Worm (Caenorhabditis elegans) whole organism, young adult: ENCODE measurements around the gene npr-31.
A peak's percentile ranks its signal among the peaks of the same experiment; 100 is the strongest.

Experiments
- B0019.2 ChIP-seq: fragments of 200-800 bp; sonication (Bioruptor generic); conservative IDR thresholded peaks from 2 replicates; pipeline ENCODE4 v1.3.6; 2022; ENCODE audit warnings: missing genetic modification reagents, missing genetic modification characterization, missing compliant biosample characterization
- F22D6.2 ChIP-seq: sonication (generic microtip); optimal IDR thresholded peaks from 2 replicates; lab custom pipeline; 2016; ENCODE audit warnings: mild to moderate bottlenecking, missing genetic modification characterization, missing compliant biosample characterization
- F37B4.10 ChIP-seq: fragments of 200-800 bp; sonication (Bioruptor generic); IDR thresholded peaks from 2 replicates; pipeline ENCODE4 v1.3.6; 2022; ENCODE audit warnings: missing genetic modification characterization, missing compliant biosample characterization
- F52B5.7 ChIP-seq: sonication (generic microtip); optimal IDR thresholded peaks from 2 replicates; lab custom pipeline; 2016; ENCODE audit warnings: mild to moderate bottlenecking, missing genetic modification characterization, missing compliant biosample characterization
- F55B11.4 ChIP-seq: sonication (generic microtip); optimal IDR thresholded peaks from 2 replicates; lab custom pipeline; 2016; ENCODE audit warnings: missing compliant biosample characterization, missing genetic modification characterization, borderline replicate concordance; ENCODE audit not compliant: insufficient read depth
- K11D2.4 ChIP-seq: fragments of 200-800 bp; sonication (Bioruptor generic); IDR thresholded peaks from 2 replicates; pipeline ENCODE4 v1.3.6; 2022; ENCODE audit warnings: missing genetic modification reagents, missing genetic modification characterization, missing compliant biosample characterization
- Y67H2A.10 ChIP-seq: fragments of 200-800 bp; sonication (Bioruptor generic); conservative IDR thresholded peaks from 2 replicates; pipeline ENCODE4 v1.3.6; 2022; ENCODE audit warnings: missing genetic modification reagents, missing genetic modification characterization, missing compliant biosample characterization
- Y95B8A.8 ChIP-seq: fragments of 200-800 bp; sonication (Bioruptor generic); IDR thresholded peaks from 2 replicates; pipeline ENCODE4 v1.3.6; 2022; ENCODE audit warnings: missing genetic modification reagents, missing genetic modification characterization, missing compliant biosample characterization
- akir-1 ChIP-seq: fragments of 200-800 bp; sonication (Bioruptor generic); optimal IDR thresholded peaks from 2 replicates; lab custom pipeline; 2018; ENCODE audit warnings: mild to moderate bottlenecking, missing genetic modification characterization, moderate library complexity, missing compliant biosample characterization
- ama-1 ChIP-seq, 3 experiments: fragments of 150-350 bp in 1 of 3; sonication (generic microtip) in 2 of 3; optimal IDR thresholded peaks; 2 replicates each; lab custom pipeline; 2014 to 2018; ENCODE audit warnings: missing biosample characterization in 2 of 3, missing genetic modification characterization in 2 of 3, missing genetic modification reagents in 2 of 3
- athp-1 ChIP-seq: sonication (generic microtip); optimal IDR thresholded peaks from 2 replicates; lab custom pipeline; 2017; ENCODE audit warnings: mild to moderate bottlenecking, missing genetic modification characterization, missing compliant biosample characterization
- ccch-3 ChIP-seq: fragments of 200-800 bp; sonication (Bioruptor generic); optimal IDR thresholded peaks from 2 replicates; lab custom pipeline; 2018; ENCODE audit warnings: mild to moderate bottlenecking, missing genetic modification characterization, missing compliant biosample characterization
- ceh-100 ChIP-seq: fragments of 200-800 bp; sonication (Bioruptor generic); IDR thresholded peaks from 2 replicates; pipeline ENCODE4 v1.3.6; 2022; ENCODE audit warnings: missing genetic modification reagents, missing genetic modification characterization, missing compliant biosample characterization
- ceh-27 ChIP-seq: fragments of 200-800 bp; sonication (Bioruptor generic); optimal IDR thresholded peaks from 2 replicates; lab custom pipeline; 2018; ENCODE audit warnings: mild to moderate bottlenecking, missing genetic modification characterization, moderate library complexity, missing compliant biosample characterization
- ceh-79 ChIP-seq: sonication (generic microtip); optimal IDR thresholded peaks from 2 replicates; lab custom pipeline; 2017; ENCODE audit warnings: mild to moderate bottlenecking, missing genetic modification characterization, missing compliant biosample characterization
- efl-1 ChIP-seq: fragments of 150-350 bp; optimal IDR thresholded peaks from 2 replicates; lab custom pipeline; 2014; ENCODE audit warnings: missing biosample characterization, missing genetic modification reagents, missing genetic modification characterization
- ekl-4 ChIP-seq: fragments of 200-800 bp; sonication (Bioruptor generic); IDR thresholded peaks from 2 replicates; pipeline ENCODE4 v1.3.6; 2022; ENCODE audit warnings: missing genetic modification reagents, missing genetic modification characterization, missing compliant biosample characterization
- ets-4 ChIP-seq: fragments of 200-800 bp; sonication (Bioruptor generic); optimal IDR thresholded peaks from 2 replicates; lab custom pipeline; 2018; ENCODE audit warnings: mild to moderate bottlenecking, missing genetic modification characterization, missing compliant biosample characterization
- hlh-26 ChIP-seq: fragments of 200-800 bp; sonication (Bioruptor generic); conservative IDR thresholded peaks from 2 replicates; pipeline ENCODE4 v1.3.6; 2022; ENCODE audit warnings: missing genetic modification reagents, missing genetic modification characterization, missing compliant biosample characterization
- hmg-1.2 ChIP-seq: fragments of 200-800 bp; sonication (Bioruptor generic); IDR thresholded peaks from 2 replicates; pipeline ENCODE4 v1.3.6; 2022; ENCODE audit warnings: missing genetic modification reagents, missing genetic modification characterization, missing compliant biosample characterization
- hsf-1 ChIP-seq: fragments of 200-800 bp; sonication (Bioruptor generic); IDR thresholded peaks from 2 replicates; pipeline ENCODE4 v1.3.6; 2022; ENCODE audit warnings: missing genetic modification reagents, missing genetic modification characterization, missing compliant biosample characterization
- lin-26 ChIP-seq: fragments of 200-800 bp; sonication (Bioruptor generic); IDR thresholded peaks from 2 replicates; pipeline ENCODE4 v1.3.6; 2022; ENCODE audit warnings: missing genetic modification reagents, missing genetic modification characterization, missing compliant biosample characterization
- madf-10 ChIP-seq: sonication (generic microtip); optimal IDR thresholded peaks from 2 replicates; lab custom pipeline; 2016; ENCODE audit warnings: mild to moderate bottlenecking, missing genetic modification characterization, missing compliant biosample characterization
- madf-6 ChIP-seq: fragments of 200-800 bp; sonication (Bioruptor generic); IDR thresholded peaks from 2 replicates; pipeline ENCODE4 v1.3.6; 2022; ENCODE audit warnings: missing genetic modification reagents, missing genetic modification characterization, missing compliant biosample characterization
- madf-8 ChIP-seq: fragments of 200-800 bp; sonication (Bioruptor generic); conservative IDR thresholded peaks from 2 replicates; pipeline ENCODE4 v1.3.6; 2022; ENCODE audit warnings: missing genetic modification reagents, missing genetic modification characterization, missing compliant biosample characterization
- mcd-1 ChIP-seq: fragments of 200-800 bp; sonication (Bioruptor generic); IDR thresholded peaks from 2 replicates; pipeline ENCODE4 v1.3.6; 2022; ENCODE audit warnings: missing genetic modification reagents, missing genetic modification characterization, missing compliant biosample characterization
- mel-28 ChIP-seq: sonication (generic microtip); optimal IDR thresholded peaks from 2 replicates; lab custom pipeline; 2016; ENCODE audit warnings: borderline replicate concordance, mild to moderate bottlenecking, missing genetic modification characterization, missing compliant biosample characterization
- nfya-2 ChIP-seq: fragments of 200-800 bp; sonication (Bioruptor generic); IDR thresholded peaks from 2 replicates; pipeline ENCODE4 v1.3.6; 2022; ENCODE audit warnings: missing genetic modification reagents, missing genetic modification characterization, missing compliant biosample characterization
- nfyb-1 ChIP-seq: fragments of 200-800 bp; sonication (Bioruptor generic); IDR thresholded peaks from 2 replicates; pipeline ENCODE4 v1.3.6; 2022; ENCODE audit warnings: missing genetic modification reagents, missing genetic modification characterization, missing compliant biosample characterization
- nhr-179 ChIP-seq: sonication (generic microtip); optimal IDR thresholded peaks from 2 replicates; lab custom pipeline; 2016; ENCODE audit warnings: mild to moderate bottlenecking, missing genetic modification characterization, missing compliant biosample characterization
- nhr-27 ChIP-seq: fragments of 200-800 bp; sonication (Bioruptor generic); optimal IDR thresholded peaks from 2 replicates; lab custom pipeline; 2018; ENCODE audit warnings: mild to moderate bottlenecking, missing genetic modification characterization, moderate library complexity, missing compliant biosample characterization
- nhr-90 ChIP-seq: sonication (generic microtip); optimal IDR thresholded peaks from 2 replicates; lab custom pipeline; 2016; ENCODE audit warnings: missing genotype, mild to moderate bottlenecking, missing genetic modification characterization, missing compliant biosample characterization
- pbrm-1 ChIP-seq: fragments of 200-800 bp; sonication (Bioruptor generic); IDR thresholded peaks from 2 replicates; pipeline ENCODE4 v1.3.6; 2022; ENCODE audit warnings: missing genetic modification reagents, missing genetic modification characterization, missing compliant biosample characterization
- pha-4 ChIP-seq: fragments of 150-350 bp; sonication (generic microtip); optimal IDR thresholded peaks from 2 replicates; lab custom pipeline; 2014; ENCODE audit warnings: missing biosample characterization, missing genetic modification reagents, missing genetic modification characterization
- rcor-1 ChIP-seq: fragments of 200-800 bp; sonication (Bioruptor generic); IDR thresholded peaks from 2 replicates; pipeline ENCODE4 v1.3.6; 2022; ENCODE audit warnings: missing genetic modification reagents, missing genetic modification characterization, missing compliant biosample characterization
- rpc-1 ChIP-seq, 2 experiments: fragments of 150-350 bp in 1 of 2; sonication (generic microtip) in 1 of 2; optimal IDR thresholded peaks; 2 replicates each; lab custom pipeline; 2014 to 2018; ENCODE audit warnings: missing biosample characterization in 1 of 2, missing genetic modification characterization in 1 of 2, missing genetic modification reagents in 1 of 2, missing genotype in 1 of 2
- sdz-38 ChIP-seq: sonication (generic microtip); optimal IDR thresholded peaks from 2 replicates; lab custom pipeline; 2016; ENCODE audit warnings: missing genotype, missing genetic modification characterization, missing compliant biosample characterization
- snpc-4 ChIP-seq, 5 experiments: fragments of 150-350 bp in 1 of 5; sonication (generic microtip) in 4 of 5; optimal IDR thresholded peaks; 2 replicates each; lab custom pipeline; 2014 to 2018; ENCODE audit warnings: missing genetic modification characterization in 5 of 5, missing biosample characterization in 3 of 5, antibody characterized with exemption in 2 of 5, mild to moderate bottlenecking in 2 of 5, missing compliant biosample characterization in 2 of 5, missing genotype in 2 of 5, moderate library complexity in 2 of 5, missing genetic modification reagents in 1 of 5
- tlf-1 ChIP-seq: fragments of 200-800 bp; sonication (Bioruptor generic); optimal IDR thresholded peaks from 2 replicates; lab custom pipeline; 2018; ENCODE audit warnings: mild to moderate bottlenecking, missing genetic modification characterization, missing compliant biosample characterization
- xnd-1 ChIP-seq: sonication (generic microtip); optimal IDR thresholded peaks from 2 replicates; lab custom pipeline; 2016; ENCODE audit warnings: missing genotype, missing genetic modification reagents, missing genetic modification characterization, missing compliant biosample characterization
- ztf-18 ChIP-seq: sonication (generic microtip); optimal IDR thresholded peaks from 2 replicates; lab custom pipeline; 2016; ENCODE audit warnings: missing genotype, mild to moderate bottlenecking, missing genetic modification characterization, missing compliant biosample characterization
- ztf-25 ChIP-seq: fragments of 200-800 bp; sonication (Bioruptor generic); IDR thresholded peaks from 2 replicates; pipeline ENCODE4 v1.3.6; 2022; ENCODE audit warnings: missing genetic modification reagents, missing genetic modification characterization, missing compliant biosample characterization

The npr-31 gene

DNA sequence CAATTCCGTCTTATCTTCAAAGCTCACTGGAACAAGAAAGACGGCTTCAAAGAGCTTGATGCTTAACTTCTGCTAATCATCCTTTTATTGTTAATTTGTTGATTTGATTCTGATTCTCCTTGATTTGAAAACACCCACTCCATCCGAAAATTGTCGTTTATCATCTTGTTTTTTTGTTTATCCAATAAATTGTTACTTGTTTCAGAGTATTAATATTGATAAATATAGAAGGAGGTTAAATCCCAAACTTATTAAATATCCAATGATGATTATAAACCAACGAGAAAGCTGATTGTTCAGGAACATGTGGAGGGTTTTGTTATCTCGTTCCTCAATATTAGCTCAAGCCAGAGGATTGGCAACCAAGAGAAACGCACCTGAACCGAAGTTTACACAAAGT lies 31.6 kb upstream of the npr-31 start, which contains the start of gene F10E7.6 (continued):
- TF ChIP-seq ekl-4 (GFP tag; lab: Robert Waterston, UW) (no peak), rcor-1 (GFP tag; lab: Robert Waterston, UW) (no peak), K11D2.4 (no peak)

DNA sequence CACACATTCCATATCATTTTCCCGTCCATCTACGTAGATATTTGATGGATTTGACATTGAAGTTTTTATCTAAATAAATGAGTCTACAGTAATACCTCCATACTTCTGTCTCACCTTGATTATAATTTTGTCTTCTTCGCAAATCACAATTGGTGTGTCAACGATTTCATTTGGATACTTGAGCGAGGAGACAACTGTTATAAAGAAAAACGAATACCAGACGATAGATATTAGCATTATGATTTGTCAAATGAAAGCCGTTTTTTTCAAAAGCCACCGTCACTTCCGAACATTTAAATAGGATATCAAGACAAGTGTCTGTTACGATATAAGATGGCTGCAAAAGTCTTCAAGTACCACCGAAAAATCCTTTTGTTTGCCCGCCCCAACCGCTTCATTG lies 28.8 kb upstream of the npr-31 start, which contains the start of gene cutl-5:
TSS of gene cutl-5 (minus strand) at position 269 of the 400 bp plus-strand sequence.
- no peak for TF ChIP-seq ekl-4 (GFP tag; lab: Robert Waterston, UW)
- no peak for TF ChIP-seq Y95B8A.8
- no peak for TF ChIP-seq ccch-3
- TF ChIP-seq sdz-38 (tag; lab: Kevin White, UChicago): no peak
- no peak for TF ChIP-seq B0019.2 (GFP tag; lab: Robert Waterston, UW)
- no peak for TF ChIP-seq madf-6 (GFP tag; lab: Robert Waterston, UW)
- no peak for TF ChIP-seq nhr-179 (tag; lab: Kevin White, UChicago)
- TF ChIP-seq ztf-25 (GFP tag; lab: Robert Waterston, UW): no peak
- TF ChIP-seq rpc-1 (optimal IDR thresholded peaks at IDR 0.05; lab: Kevin White, UChicago): no peak
- no peak for TF ChIP-seq rpc-1 (tag; optimal IDR thresholded peaks at IDR 0.05; lab: Kevin White, UChicago)

DNA sequence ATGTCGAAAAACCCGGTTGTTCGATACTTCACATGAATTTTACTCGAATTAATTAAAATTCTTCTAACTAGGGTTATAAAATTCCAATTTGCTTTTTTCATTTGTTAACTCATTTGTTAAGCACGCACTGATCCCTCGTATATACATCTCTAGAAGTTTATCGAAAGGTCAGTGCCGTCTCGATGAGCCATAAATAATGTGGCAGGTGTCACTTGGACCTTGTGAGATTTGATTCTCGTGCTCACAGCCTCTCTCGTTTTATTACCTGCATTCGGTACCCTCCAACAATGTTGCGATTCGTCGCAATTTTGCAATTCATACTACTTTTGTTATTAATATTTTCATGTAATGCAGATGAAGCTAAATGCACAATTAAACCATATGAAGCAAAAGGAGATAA lies 28.1 kb upstream of the npr-31 start, which contains the start of gene spon-1:
TSS of gene spon-1 (plus strand) at position 208 of the 400 bp plus-strand sequence.
- TF ChIP-seq F22D6.2 (tag; lab: Kevin White, UChicago): no peak
- TF ChIP-seq tlf-1 (GFP tag; lab: Kevin White, UChicago): no peak
- no peak for TF ChIP-seq ceh-27
- TF ChIP-seq Y67H2A.10: no peak
- TF ChIP-seq K11D2.4: no peak
- TF ChIP-seq F52B5.7 (tag; lab: Kevin White, UChicago): no peak
- TF ChIP-seq F55B11.4: no peak
- TF ChIP-seq hsf-1 (GFP tag; lab: Robert Waterston, UW): no peak
- TF ChIP-seq ceh-79 (tag; lab: Kevin White, UChicago): no peak
- no peak for TF ChIP-seq madf-10 (tag; lab: Kevin White, UChicago)

DNA sequence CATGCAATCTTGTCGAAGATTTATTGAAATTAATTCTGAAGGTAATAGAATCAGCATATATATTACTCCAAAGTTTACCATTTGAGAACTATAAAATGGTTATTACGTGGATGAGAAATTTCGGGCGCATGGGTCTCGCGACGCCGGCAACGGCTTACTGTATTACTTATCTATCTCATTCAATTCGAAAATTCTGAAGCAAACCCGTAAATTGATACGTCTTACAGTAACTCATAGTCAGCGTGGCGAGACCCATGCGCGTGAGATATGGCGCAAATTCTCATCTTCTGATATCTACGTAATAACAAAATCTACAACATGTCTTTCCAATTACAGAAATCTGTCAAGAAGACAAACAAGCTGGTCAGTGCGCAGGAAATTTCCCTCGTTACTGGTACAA lies 24.9 kb upstream of the npr-31 start:
- TF ChIP-seq F37B4.10 (GFP tag; lab: Robert Waterston, UW) (no peak), pbrm-1 (GFP tag; lab: Robert Waterston, UW) (no peak), madf-10 (tag; lab: Kevin White, UChicago) (no peak), athp-1 (tag; lab: Kevin White, UChicago) (no peak), Y95B8A.8 (no peak), mel-28 (tag; lab: Kevin White, UChicago) (no peak), mcd-1 (GFP tag; lab: Robert Waterston, UW) (no peak), nfyb-1 (GFP tag; lab: Robert Waterston, UW) (no peak), ets-4 (GFP tag; lab: Kevin White, UChicago) (no peak), nfya-2 (GFP tag; lab: Robert Waterston, UW) (no peak), ceh-100 (GFP tag; lab: Robert Waterston, UW) (no peak), nhr-90 (no peak), hmg-1.2 (GFP tag; lab: Robert Waterston, UW) (no peak)
- TF ChIP-seq, all 124 proteins: peak for 0

DNA sequence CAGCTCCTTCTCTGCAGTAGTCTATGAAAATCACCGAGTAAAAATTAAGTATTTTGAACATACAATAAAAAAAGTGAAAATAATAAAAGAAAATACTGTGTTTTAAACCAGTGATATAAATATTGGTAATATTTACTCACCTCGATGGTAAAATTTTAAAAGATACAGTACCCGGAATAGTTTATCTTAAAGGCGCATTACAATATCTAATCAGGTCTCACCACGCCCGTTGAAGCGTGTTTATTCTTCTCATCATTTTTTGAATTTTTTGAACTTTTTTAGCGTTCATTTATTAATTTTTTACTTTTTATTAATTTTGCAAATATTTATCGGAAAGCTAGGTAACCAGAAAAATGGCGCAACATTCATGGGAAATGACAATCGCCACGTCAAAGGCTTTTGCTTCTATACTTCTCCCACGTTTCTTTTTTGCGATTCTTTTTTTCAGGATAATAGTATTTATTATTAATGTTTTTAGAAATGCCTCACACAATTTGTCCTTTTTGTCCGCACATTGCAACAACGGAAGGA lies 22.6 kb upstream of the npr-31 start, which contains the start of gene F10E7.2:
TSS of gene F10E7.2 (plus strand) at position 481 of the 531 bp plus-strand sequence.
- TF ChIP-seq madf-8 (GFP tag; lab: Robert Waterston, UW) (peak; percentile 30; the same call in 1 of the 2 replicates), efl-1 (GFP tag; lab: Kevin White, UChicago) (no peak), snpc-4 (GFP tag; optimal IDR thresholded peaks at IDR 0.05; lab: Kevin White, UChicago) (no peak), snpc-4 (tag; optimal IDR thresholded peaks at IDR 0.05; lab: Kevin White, UChicago) (peak in 1 of 4 experiments; percentile 19), ztf-25 (GFP tag; lab: Robert Waterston, UW) (no peak), nhr-27 (tag; lab: Kevin White, UChicago) (no peak), lin-26 (GFP tag; lab: Robert Waterston, UW) (no peak), akir-1 (no peak), xnd-1 (tag; lab: Kevin White, UChicago) (peak; percentile 66), ztf-18 (tag; lab: Kevin White, UChicago) (no peak), ama-1 (optimal IDR thresholded peaks at IDR 0.05; lab: Kevin White, UChicago) (no peak), ama-1 (GFP tag; optimal IDR thresholded peaks at IDR 0.05; lab: Kevin White, UChicago) (no peak), hlh-26 (GFP tag; lab: Robert Waterston, UW) (no peak), pha-4 (tag; lab: Kevin White, UChicago) (no peak)
